Fruit fly (Drosophila melanogaster) whole organism, adult: Measurements from ENCODE around the gene Acp26Ab.

Experiments
- CG5204 ChIP-seq: fragments of 200-800 bp; sonication (Bioruptor generic); optimal IDR thresholded peaks from 2 replicates; lab custom pipeline; 2016; ENCODE audit warnings: missing biosample characterization, missing genetic modification characterization
- Hr96 ChIP-seq: fragments of 200-800 bp; sonication (Bioruptor generic); optimal IDR thresholded peaks from 2 replicates; lab custom pipeline; 2016; ENCODE audit warnings: missing biosample characterization, missing genetic modification characterization
- Mnt ChIP-seq: fragments of 200-800 bp; sonication (Bioruptor generic); optimal IDR thresholded peaks from 2 replicates; lab custom pipeline; 2016; ENCODE audit warnings: missing biosample characterization, mild to moderate bottlenecking, missing genetic modification characterization
- kay ChIP-seq: fragments of 200-800 bp; sonication (Bioruptor generic); peaks from one replicate; lab custom pipeline; 2016; ENCODE audit warnings: missing biosample characterization, missing genetic modification characterization, borderline replicate concordance
- pad ChIP-seq: fragments of 200-800 bp; sonication (Bioruptor generic); optimal IDR thresholded peaks from 3 replicates; lab custom pipeline; 2017; ENCODE audit warnings: missing biosample characterization, missing genetic modification characterization, mild to moderate bottlenecking, moderate library complexity, missing genetic modification reagents
- toe ChIP-seq: fragments of 200-800 bp; sonication (Bioruptor generic); optimal IDR thresholded peaks from 2 replicates; lab custom pipeline; 2016; ENCODE audit warnings: missing biosample characterization, missing genetic modification characterization

- TF ChIP-seq CG5204 (GFP tag; lab: Kevin White, UChicago) (no peak), pad (no peak), kay (GFP tag; lab: Kevin White, UChicago) (no peak), Mnt (no peak), Hr96 (GFP tag; lab: Kevin White, UChicago) (no peak), toe (GFP tag; lab: Kevin White, UChicago) (no peak)
These were observed 1.1 kb upstream of the Acp26Ab start, which contains the start of gene Acp26Aa for dm6 chr2L:5893796-5894195.
